Fruit fly (Drosophila melanogaster): ENCODE results near the gene CG3106.

Gene CG3106

dm6 chrX:9658865-9659339, 3.8 kb downstream of the CG3106 start, which contains the start of gene Ptpmeg2 (continued):
- TF ChIP-seq CG9727 (GFP tag; optimal IDR thresholded peaks at IDR 0.05) (peak; percentile 33), sug (tag; optimal IDR thresholded peaks at IDR 0.05) (peak; percentile 60), pita (GFP tag; optimal IDR thresholded peaks at IDR 0.05) (no peak), tgo (GFP tag; IDR thresholded peaks at IDR 0.05) (peak; percentile 44; the same call in 1 of the 3 replicates), sd (tag; optimal IDR thresholded peaks at IDR 0.05) (no peak), gfzf (GFP tag; optimal IDR thresholded peaks at IDR 0.05) (peak; percentile 40), CG1647 (GFP tag; optimal IDR thresholded peaks at IDR 0.05) (peak; percentile 42), CG12942 (GFP tag; optimal IDR thresholded peaks at IDR 0.05) (peak; percentile 29), CG6654 (GFP tag; optimal IDR thresholded peaks at IDR 0.05) (no peak), toy (GFP tag; IDR thresholded peaks at IDR 0.05) (no peak), Hr3 (GFP tag; optimal IDR thresholded peaks at IDR 0.05) (peak; percentile 63), HLH4C (GFP tag; IDR thresholded peaks at IDR 0.05; ENCODE audit: partially characterized antibody) (peak; percentile 91), Usf (GFP tag; optimal IDR thresholded peaks at IDR 0.05) (no peak), jumu (GFP tag; optimal IDR thresholded peaks at IDR 0.05) (peak; percentile 70), mirr (GFP tag; optimal IDR thresholded peaks at IDR 0.05) (peak; percentile 63), slp2 (GFP tag; optimal IDR thresholded peaks at IDR 0.05) (peak; percentile 59), CG14710 (tag; optimal IDR thresholded peaks at IDR 0.05) (peak; percentile 61), CG13624 (GFP tag; optimal IDR thresholded peaks at IDR 0.05) (peak; percentile 75), insv (GFP tag; optimal IDR thresholded peaks at IDR 0.05) (peak in 1 of 2 experiments; percentile 57), CG13296 (GFP tag; optimal IDR thresholded peaks at IDR 0.05) (peak; percentile 48), gro (GFP tag; optimal IDR thresholded peaks at IDR 0.05) (peak; percentile 59), CG31388 (GFP tag; optimal IDR thresholded peaks at IDR 0.05) (peak; percentile 46), CG42726 (GFP tag; IDR thresholded peaks at IDR 0.05; ENCODE audit: partially characterized antibody) (peak; percentile 96), CrebB (tag; optimal IDR thresholded peaks at IDR 0.05) (peak; percentile 61), CG11695 (GFP tag; IDR thresholded peaks at IDR 0.05) (0 out of 3 replicates have a peak, but pooled peaks have one; percentile 21), oc (tag; optimal IDR thresholded peaks at IDR 0.05) (no peak), CG17568 (GFP tag; optimal IDR thresholded peaks at IDR 0.05) (peak; percentile 70), cad (GFP tag; optimal IDR thresholded peaks at IDR 0.05) (no peak), CG14441 (GFP tag; IDR thresholded peaks at IDR 0.05) (0 out of 2 replicates have a peak, but pooled peaks have one; percentile 6), sens-2 (GFP tag; IDR thresholded peaks at IDR 0.05) (0 out of 2 replicates have a peak, but pooled peaks have one; percentile 11), trh (GFP tag; optimal IDR thresholded peaks at IDR 0.05) (no peak), br (optimal IDR thresholded peaks at IDR 0.05) (no peak), CG18764 (GFP tag; optimal IDR thresholded peaks at IDR 0.05) (peak; percentile 61), scrt (GFP tag; optimal IDR thresholded peaks at IDR 0.05) (peak; percentile 50), Dbx (GFP tag; IDR thresholded peaks at IDR 0.05) (peak; percentile 61; the same call in 2 of the 3 replicates), bcd (GFP tag; optimal IDR thresholded peaks at IDR 0.05) (peak; percentile 61), mld (GFP tag; IDR thresholded peaks at IDR 0.05; ENCODE audit: partially characterized antibody) (peak; percentile 75; the same call in 2 of the 3 replicates), pho (GFP tag; optimal IDR thresholded peaks at IDR 0.05) (peak; percentile 62), cg (GFP tag; optimal IDR thresholded peaks at IDR 0.05) (no peak), pb (GFP tag; optimal IDR thresholded peaks at IDR 0.05) (no peak), CG31441 (GFP tag; IDR thresholded peaks at IDR 0.05) (peak; percentile 45; the same call in 1 of the 2 replicates), CG7271 (tag; optimal IDR thresholded peaks at IDR 0.05) (peak; percentile 64), CG1602 (GFP tag; optimal IDR thresholded peaks at IDR 0.05) (peak; percentile 46), crp (GFP tag; optimal IDR thresholded peaks at IDR 0.05) (peak in 1 of 2 experiments; percentile 22), CG31224 (GFP tag; IDR thresholded peaks at IDR 0.05) (no peak), knrl (GFP tag; IDR thresholded peaks at IDR 0.05; ENCODE audit: partially characterized antibody) (peak; percentile 91), Deaf1 (tag; optimal IDR thresholded peaks at IDR 0.05) (peak; percentile 41), CG2129 (GFP tag; IDR thresholded peaks at IDR 0.05; ENCODE audit: partially characterized antibody) (peak; percentile 75), NK7.1 (GFP tag; optimal IDR thresholded peaks at IDR 0.05) (peak; percentile 37), danr (GFP tag; IDR thresholded peaks at IDR 0.05) (no peak)
